Fruit fly (Drosophila melanogaster) whole organism: ENCODE results near the gene Ptpmeg2.

Source experiments
- CG8478 ChIP-seq: fragments of >200 bp; optimal IDR thresholded peaks from 2 replicates; lab custom pipeline; 2018; ENCODE audit warnings: inconsistent platforms
- Dll ChIP-seq: fragments of >200 bp; optimal IDR thresholded peaks from 2 replicates; lab custom pipeline; 2017
- EcR ChIP-seq, 2 experiments: fragments of >200 bp; optimal IDR thresholded peaks; 2 replicates each; lab custom pipeline; 2017; ENCODE audit warnings: missing biosample characterization in 2 of 2, missing genetic modification characterization in 2 of 2, missing genetic modification reagents in 2 of 2
- pan ChIP-seq: fragments of >200 bp; optimal IDR thresholded peaks from 2 replicates; lab custom pipeline; 2017
- psq ChIP-seq: fragments of >200 bp; optimal IDR thresholded peaks from 2 replicates; lab custom pipeline; 2017
- usp ChIP-seq: fragments of >200 bp; optimal IDR thresholded peaks from 2 replicates; lab custom pipeline; 2017; ENCODE audit warnings: missing biosample characterization, missing genetic modification characterization, mixed read lengths

- TF ChIP-seq psq (no peak), CG8478 (lab: Kevin White, UChicago) (no peak), Dll (lab: Kevin White, UChicago) (no peak), EcR (GFP tag; optimal IDR thresholded peaks at IDR 0.05; lab: Kevin White, UChicago) (no peak), pan (lab: Kevin White, UChicago) (no peak), usp (GFP tag; lab: Kevin White, UChicago) (no peak)
Measured at dm6 chrX:9638927-9639420, 20.0 kb downstream of the Ptpmeg2 start.
